Fruit fly (Drosophila melanogaster): Measurements from ENCODE around the gene CG43703.

The CG43703 gene

DNA sequence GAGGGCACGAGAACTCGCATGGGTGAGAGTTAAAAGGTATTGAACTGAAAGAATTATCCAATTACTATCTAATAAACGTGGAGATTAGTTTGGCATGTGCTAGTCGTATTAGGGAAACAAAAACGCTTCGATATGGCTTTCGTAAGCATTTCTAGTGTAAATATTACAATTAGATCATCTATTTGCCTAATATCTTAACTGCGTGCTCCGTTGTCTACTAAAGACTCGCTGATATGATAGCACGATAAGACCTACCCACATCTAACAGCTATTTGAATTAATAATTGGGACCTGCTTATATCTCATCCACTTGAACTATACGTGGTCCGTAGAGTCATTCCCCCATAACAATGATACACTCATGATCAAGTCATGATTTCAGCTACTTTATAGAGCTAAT lies 12.2 kb downstream of the CG43703 start:
- TF ChIP-seq CG32772 (GFP tag; IDR thresholded peaks at IDR 0.05) (no peak), shn (GFP tag; optimal IDR thresholded peaks at IDR 0.05) (no peak), sqz (GFP tag; optimal IDR thresholded peaks at IDR 0.05) (no peak), mirr (GFP tag; optimal IDR thresholded peaks at IDR 0.05) (peak; percentile 27), HLH4C (GFP tag; IDR thresholded peaks at IDR 0.05; ENCODE audit: partially characterized antibody) (no peak), CoRest (tag; optimal IDR thresholded peaks at IDR 0.05) (no peak), tin (GFP tag; optimal IDR thresholded peaks at IDR 0.05) (no peak), exex (tag; optimal IDR thresholded peaks at IDR 0.05) (peak; percentile 62), Med (GFP tag) (peak; percentile 53)

DNA sequence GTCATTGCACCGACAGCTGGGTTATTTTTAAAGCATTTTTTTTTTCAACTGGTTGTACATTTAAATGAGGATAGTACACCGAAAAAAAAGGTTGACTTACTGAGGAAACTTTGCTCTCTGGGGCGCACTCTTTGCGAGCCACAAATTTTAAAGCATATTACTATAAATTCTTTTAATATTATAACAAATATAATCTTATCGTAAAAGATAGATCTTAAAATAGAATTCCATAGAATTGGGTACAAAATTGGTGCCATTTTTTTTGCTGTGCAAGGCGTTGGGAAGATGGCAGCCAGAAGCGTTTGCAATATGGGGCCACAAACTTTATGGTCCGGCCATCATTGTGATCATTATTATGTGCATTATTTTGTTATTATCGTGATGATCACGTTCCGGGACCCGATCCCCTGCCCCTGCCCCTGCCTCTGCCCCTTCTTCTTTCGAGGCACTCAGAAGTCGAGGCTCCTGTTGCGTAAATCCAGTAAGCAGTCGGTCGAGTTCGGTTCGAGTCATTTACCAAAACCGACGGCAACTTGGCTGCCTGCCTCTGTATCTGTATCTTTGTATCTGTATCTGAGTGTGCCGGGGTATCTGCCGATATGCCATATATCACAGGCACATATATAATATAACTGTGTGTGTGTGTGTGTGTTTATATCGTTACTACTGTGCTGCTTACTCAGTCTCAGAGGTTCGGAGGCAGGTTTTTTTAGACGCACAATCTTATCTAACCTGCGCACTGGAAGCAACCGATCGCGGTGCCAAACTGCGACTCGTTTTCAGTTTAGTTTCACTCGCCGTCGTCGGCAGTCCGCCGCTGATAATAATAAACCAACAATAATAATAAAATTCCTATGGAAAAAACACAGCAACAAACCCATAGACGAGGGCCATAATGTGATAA lies 13.1 kb downstream of the CG43703 start:
- TF ChIP-seq CG7786 (GFP tag; optimal IDR thresholded peaks at IDR 0.05) (no peak), toy (GFP tag; IDR thresholded peaks at IDR 0.05) (no peak), fu2 (GFP tag; optimal IDR thresholded peaks at IDR 0.05) (no peak), BEAF-32 (GFP tag; optimal IDR thresholded peaks at IDR 0.05) (no peak), Side (GFP tag; optimal IDR thresholded peaks at IDR 0.05) (no peak), Dp (GFP tag; optimal IDR thresholded peaks at IDR 0.05) (no peak), CG7556 (GFP tag; optimal IDR thresholded peaks at IDR 0.05) (peak; percentile 42), CG13775 (GFP tag; optimal IDR thresholded peaks at IDR 0.05) (peak; percentile 30), Fer1 (GFP tag; optimal IDR thresholded peaks at IDR 0.05) (peak; percentile 3), CG12659 (GFP tag; optimal IDR thresholded peaks at IDR 0.05) (no peak), CG1647 (GFP tag; optimal IDR thresholded peaks at IDR 0.05) (no peak), Scr (GFP tag; IDR thresholded peaks at IDR 0.05; ENCODE audit: partially characterized antibody) (no peak), CG17912 (GFP tag; optimal IDR thresholded peaks at IDR 0.05) (no peak), CG7372 (GFP tag; IDR thresholded peaks at IDR 0.05) (no peak), H15 (GFP tag; IDR thresholded peaks at IDR 0.05) (no peak), Doc3 (GFP tag; IDR thresholded peaks at IDR 0.05; ENCODE audit: partially characterized antibody) (no peak), pzg (GFP tag; optimal IDR thresholded peaks at IDR 0.05) (no peak), CG3281 (GFP tag; optimal IDR thresholded peaks at IDR 0.05) (no peak), Oaz (GFP tag; IDR thresholded peaks at IDR 0.05) (no peak), slp2 (GFP tag; optimal IDR thresholded peaks at IDR 0.05) (no peak), disco-r (GFP tag; optimal IDR thresholded peaks at IDR 0.05) (no peak), her (GFP tag; optimal IDR thresholded peaks at IDR 0.05) (no peak), CG4282 (GFP tag; optimal IDR thresholded peaks at IDR 0.05) (no peak), repo (GFP tag; optimal IDR thresholded peaks at IDR 0.05) (no peak), sima (GFP tag; optimal IDR thresholded peaks at IDR 0.05) (no peak), CG13296 (GFP tag; optimal IDR thresholded peaks at IDR 0.05) (peak; percentile 32), bab2 (GFP tag; optimal IDR thresholded peaks at IDR 0.05) (no peak), cad (GFP tag; optimal IDR thresholded peaks at IDR 0.05) (peak; percentile 49), pfk (GFP tag; optimal IDR thresholded peaks at IDR 0.05) (peak; percentile 47), CG14860 (GFP tag; IDR thresholded peaks at IDR 0.05; ENCODE audit: partially characterized antibody) (no peak), gt (GFP tag; IDR thresholded peaks at IDR 0.05) (no peak), CG30431 (GFP tag; optimal IDR thresholded peaks at IDR 0.05) (no peak), ssp (GFP tag; IDR thresholded peaks at IDR 0.05) (no peak), NK7.1 (GFP tag; optimal IDR thresholded peaks at IDR 0.05) (no peak), CG10462 (GFP tag; optimal IDR thresholded peaks at IDR 0.05) (no peak), Dip3 (GFP tag; optimal IDR thresholded peaks at IDR 0.05) (no peak), D19B (GFP tag; optimal IDR thresholded peaks at IDR 0.05) (no peak), esg (GFP tag; conservative IDR thresholded peaks at IDR 0.05) (no peak; the same call in 1 of the 2 replicates), corto (GFP tag; optimal IDR thresholded peaks at IDR 0.05) (peak; percentile 73), CG2712 (tag; optimal IDR thresholded peaks at IDR 0.05) (peak; percentile 60)

All from whole organism, embryonic.